Fruit fly (Drosophila melanogaster) whole organism, prepupa: ENCODE data around the gene Klp31E.

Source experiments
- Blimp-1 ChIP-seq: fragments of 200-800 bp; sonication (Bioruptor generic); optimal IDR thresholded peaks from 3 replicates; lab custom pipeline; 2017; ENCODE audit warnings: missing biosample characterization, missing genetic modification characterization, mild to moderate bottlenecking, moderate library complexity, missing genetic modification reagents
- CG10631 ChIP-seq: fragments of 200-800 bp; sonication (Bioruptor generic); optimal IDR thresholded peaks from 2 replicates; lab custom pipeline; 2016; ENCODE audit warnings: missing biosample characterization, missing genetic modification characterization
- CG10669 ChIP-seq: fragments of 200-800 bp; sonication (Bioruptor generic); optimal IDR thresholded peaks from 3 replicates; lab custom pipeline; 2018; ENCODE audit warnings: missing biosample characterization, mild to moderate bottlenecking, missing genetic modification characterization, moderate library complexity
- CG11294 ChIP-seq: fragments of 200-800 bp; sonication (Bioruptor generic); IDR thresholded peaks from 2 replicates; pipeline ENCODE4 v1.3.6; 2022; ENCODE audit warnings: missing biosample characterization, missing genetic modification characterization
- CG15336 ChIP-seq: fragments of 200-800 bp; sonication (Bioruptor generic); IDR thresholded peaks from 2 replicates; pipeline ENCODE4 v1.3.6; 2022; ENCODE audit warnings: missing biosample characterization, missing genetic modification characterization
- CG1621 ChIP-seq: fragments of 200-800 bp; sonication (Bioruptor generic); optimal IDR thresholded peaks from 3 replicates; lab custom pipeline; 2018; ENCODE audit warnings: missing biosample characterization, mild to moderate bottlenecking, missing genetic modification characterization
- CG16779 ChIP-seq: fragments of 200-800 bp; sonication (Bioruptor generic); optimal IDR thresholded peaks from 3 replicates; lab custom pipeline; 2017; ENCODE audit warnings: missing biosample characterization, mild to moderate bottlenecking, missing genetic modification characterization
- CG31627 ChIP-seq: fragments of 200-800 bp; sonication (Bioruptor generic); optimal IDR thresholded peaks from 3 replicates; lab custom pipeline; 2016; ENCODE audit warnings: missing biosample characterization, missing genetic modification characterization
- CG32006 ChIP-seq: fragments of 200-800 bp; sonication (Bioruptor generic); optimal IDR thresholded peaks from 3 replicates; lab custom pipeline; 2017; ENCODE audit warnings: missing biosample characterization, mild to moderate bottlenecking, missing genetic modification characterization
- CG34406 ChIP-seq: fragments of 200-800 bp; sonication (Bioruptor generic); optimal IDR thresholded peaks from 3 replicates; lab custom pipeline; 2016; ENCODE audit warnings: missing biosample characterization, missing genetic modification characterization
- CG3919 ChIP-seq: fragments of 200-800 bp; sonication (Bioruptor generic); optimal IDR thresholded peaks from 3 replicates; lab custom pipeline; 2016; ENCODE audit warnings: missing biosample characterization, missing genetic modification characterization
- CG4318 ChIP-seq: fragments of 200-800 bp; sonication (Bioruptor generic); optimal IDR thresholded peaks from 3 replicates; lab custom pipeline; 2017; ENCODE audit warnings: missing biosample characterization, mild to moderate bottlenecking, missing genetic modification characterization
- CG6163 ChIP-seq: fragments of 200-800 bp; sonication (Bioruptor generic); IDR thresholded peaks from 3 replicates; pipeline ENCODE4 v1.3.6; 2022; ENCODE audit warnings: missing biosample characterization, missing genetic modification characterization
- CG6854 ChIP-seq: fragments of 200-800 bp; sonication (Bioruptor generic); optimal IDR thresholded peaks from 2 replicates; lab custom pipeline; 2017; ENCODE audit warnings: missing biosample characterization, mild to moderate bottlenecking, missing genetic modification characterization
- CG7368 ChIP-seq: fragments of 200-800 bp; sonication (Bioruptor generic); optimal IDR thresholded peaks from 3 replicates; lab custom pipeline; 2016; ENCODE audit warnings: missing biosample characterization, missing genetic modification characterization
- CG8119 ChIP-seq: fragments of 200-800 bp; sonication (Bioruptor generic); IDR thresholded peaks from 3 replicates; pipeline ENCODE4 v1.3.6; 2022; ENCODE audit warnings: missing biosample characterization, missing genetic modification characterization
- CG8319 ChIP-seq: fragments of 200-800 bp; sonication (Bioruptor generic); optimal IDR thresholded peaks from 3 replicates; lab custom pipeline; 2016; ENCODE audit warnings: missing biosample characterization, missing genetic modification characterization
- CG8632 ChIP-seq: fragments of 200-800 bp; sonication (Bioruptor generic); optimal IDR thresholded peaks from 3 replicates; lab custom pipeline; 2016; ENCODE audit warnings: missing biosample characterization, missing genetic modification characterization
- Eip75B ChIP-seq: fragments of 200-800 bp; sonication (Bioruptor generic); optimal IDR thresholded peaks from 3 replicates; lab custom pipeline; 2016; ENCODE audit warnings: missing biosample characterization, missing genetic modification characterization
- Eip78C ChIP-seq: fragments of 200-800 bp; sonication (Bioruptor generic); peaks from one replicate; lab custom pipeline; 2016; ENCODE audit warnings: missing biosample characterization, missing genetic modification characterization
- Eip93F ChIP-seq: fragments of 200-800 bp; sonication (Bioruptor generic); optimal IDR thresholded peaks from 2 replicates; lab custom pipeline; 2016; ENCODE audit warnings: missing biosample characterization, mild to moderate bottlenecking, missing genetic modification characterization
- Ets21C ChIP-seq: fragments of 200-800 bp; sonication (Bioruptor generic); optimal IDR thresholded peaks from 3 replicates; lab custom pipeline; 2016; ENCODE audit warnings: missing biosample characterization, missing genetic modification characterization
- Ets96B ChIP-seq: fragments of 200-800 bp; optimal IDR thresholded peaks from 2 replicates; lab custom pipeline; 2019; ENCODE audit warnings: missing biosample characterization, mild to moderate bottlenecking, missing genetic modification characterization, moderate library complexity
- Gug ChIP-seq: fragments of 200-800 bp; sonication (Bioruptor generic); IDR thresholded peaks from 2 replicates; pipeline ENCODE4 v1.3.6; 2022; ENCODE audit warnings: missing biosample characterization, missing genetic modification characterization
- Hr38 ChIP-seq: sonication (Bioruptor generic); optimal IDR thresholded peaks from 2 replicates; lab custom pipeline; 2016; ENCODE audit warnings: missing biosample characterization, missing genetic modification characterization
- Hr4 ChIP-seq: fragments of 200-800 bp; sonication (Bioruptor generic); optimal IDR thresholded peaks from 3 replicates; lab custom pipeline; 2016; ENCODE audit warnings: missing biosample characterization, missing genetic modification characterization
- Lpt ChIP-seq: fragments of 200-800 bp; sonication (Bioruptor generic); optimal IDR thresholded peaks from 3 replicates; lab custom pipeline; 2016; ENCODE audit warnings: missing biosample characterization, missing genetic modification characterization
- Met ChIP-seq: fragments of 200-800 bp; sonication (Bioruptor generic); optimal IDR thresholded peaks from 3 replicates; lab custom pipeline; 2016; ENCODE audit warnings: missing biosample characterization, missing genetic modification characterization
- OdsH ChIP-seq: fragments of 200-800 bp; sonication (Bioruptor generic); optimal IDR thresholded peaks from 3 replicates; lab custom pipeline; 2016; ENCODE audit warnings: missing biosample characterization, missing genetic modification characterization
- Smox ChIP-seq: fragments of 200-800 bp; sonication (Bioruptor generic); optimal IDR thresholded peaks from 3 replicates; lab custom pipeline; 2016; ENCODE audit warnings: missing biosample characterization, missing genetic modification characterization
- Sox102F ChIP-seq: fragments of 200-800 bp; sonication (Bioruptor generic); optimal IDR thresholded peaks from 2 replicates; lab custom pipeline; 2016; ENCODE audit warnings: missing biosample characterization, mild to moderate bottlenecking, missing genetic modification characterization
- Sox14 ChIP-seq: fragments of 200-800 bp; sonication (Bioruptor generic); optimal IDR thresholded peaks from 3 replicates; lab custom pipeline; 2016; ENCODE audit warnings: missing biosample characterization, missing genetic modification characterization
- Sox15 ChIP-seq: fragments of 200-800 bp; sonication (Bioruptor generic); optimal IDR thresholded peaks from 3 replicates; lab custom pipeline; 2016; ENCODE audit warnings: missing biosample characterization, missing genetic modification characterization
- achi ChIP-seq: fragments of 200-800 bp; sonication (Bioruptor generic); optimal IDR thresholded peaks from 3 replicates; lab custom pipeline; 2016; ENCODE audit warnings: missing biosample characterization, missing genetic modification characterization
- acj6 ChIP-seq: fragments of 200-800 bp; sonication (Bioruptor generic); optimal IDR thresholded peaks from 3 replicates; lab custom pipeline; 2016; ENCODE audit warnings: missing biosample characterization, missing genetic modification characterization
- cyc ChIP-seq: fragments of 200-800 bp; sonication (Bioruptor generic); optimal IDR thresholded peaks from 3 replicates; lab custom pipeline; 2016; ENCODE audit warnings: missing biosample characterization, missing genetic modification characterization
- dac ChIP-seq: fragments of 200-800 bp; sonication (Bioruptor generic); optimal IDR thresholded peaks from 2 replicates; lab custom pipeline; 2017; ENCODE audit warnings: missing biosample characterization, mild to moderate bottlenecking, missing genetic modification characterization
- eg ChIP-seq: fragments of 200-800 bp; sonication (Bioruptor generic); IDR thresholded peaks from 3 replicates; pipeline ENCODE4 v1.3.6; 2022; ENCODE audit warnings: missing biosample characterization, missing genetic modification characterization
- esn ChIP-seq: fragments of 200-800 bp; sonication (Bioruptor generic); optimal IDR thresholded peaks from 2 replicates; lab custom pipeline; 2016; ENCODE audit warnings: missing biosample characterization, mild to moderate bottlenecking, missing genetic modification characterization, moderate library complexity
- fd59A ChIP-seq: fragments of 200-800 bp; sonication (Bioruptor generic); optimal IDR thresholded peaks from 2 replicates; lab custom pipeline; 2017; ENCODE audit warnings: missing biosample characterization, mild to moderate bottlenecking, missing genetic modification characterization, missing genetic modification reagents
- fd85E ChIP-seq: fragments of 200-800 bp; sonication (Bioruptor generic); optimal IDR thresholded peaks from 3 replicates; lab custom pipeline; 2016; ENCODE audit warnings: missing biosample characterization, missing genetic modification characterization
- net ChIP-seq: fragments of 200-800 bp; sonication (Bioruptor generic); optimal IDR thresholded peaks from 3 replicates; lab custom pipeline; 2016; ENCODE audit warnings: missing biosample characterization, missing genetic modification characterization
- pdm3 ChIP-seq: fragments of 200-800 bp; sonication (Bioruptor generic); optimal IDR thresholded peaks from 3 replicates; lab custom pipeline; 2016; ENCODE audit warnings: missing biosample characterization, missing genetic modification characterization
- salr ChIP-seq, 2 experiments: fragments of 200-800 bp; sonication (Bioruptor generic); optimal IDR thresholded peaks; 3 replicates each; lab custom pipeline; 2016 to 2018; ENCODE audit warnings: missing biosample characterization in 2 of 2, missing genetic modification characterization in 2 of 2, mild to moderate bottlenecking in 1 of 2
- spab ChIP-seq: fragments of 200-800 bp; sonication (Bioruptor generic); optimal IDR thresholded peaks from 2 replicates; lab custom pipeline; 2017; ENCODE audit warnings: missing biosample characterization, mild to moderate bottlenecking, missing genetic modification characterization, missing genetic modification reagents
- svp ChIP-seq: fragments of 200-800 bp; sonication (Bioruptor generic); peaks from one replicate; lab custom pipeline; 2016; ENCODE audit warnings: missing biosample characterization, missing genetic modification characterization
- topi ChIP-seq: fragments of 200-800 bp; sonication (Bioruptor generic); optimal IDR thresholded peaks from 3 replicates; lab custom pipeline; 2016; ENCODE audit warnings: missing biosample characterization, missing genetic modification characterization

Gene Klp31E

dm6 chr2L:10381890-10382450 lies 31.8 kb upstream of the Klp31E start, which contains the start of gene CG5096 (continued):
- TF ChIP-seq Smox = no peak
- TF ChIP-seq net (GFP tag; lab: Kevin White, UChicago) = no peak
- TF ChIP-seq CG6163 (GFP tag; lab: Robert Waterston, UW) = no peak
- peak; percentile 62 for TF ChIP-seq Ets96B (tag; lab: Kevin White, UChicago)
- no peak for TF ChIP-seq achi
- peak; percentile 92 for TF ChIP-seq Eip78C (GFP tag; lab: Kevin White, UChicago)
- no peak for TF ChIP-seq CG3919 (GFP tag; lab: Kevin White, UChicago)
- TF ChIP-seq Blimp-1 (GFP tag; lab: Kevin White, UChicago) = no peak
- TF ChIP-seq CG6854 (GFP tag; lab: Kevin White, UChicago) = no peak
- TF ChIP-seq CG10631 (GFP tag; lab: Kevin White, UChicago) = peak; percentile 43
- TF ChIP-seq CG4318 (GFP tag; lab: Kevin White, UChicago) = no peak
- no peak for TF ChIP-seq dac (GFP tag; lab: Kevin White, UChicago)
- TF ChIP-seq CG8632 (GFP tag; lab: Kevin White, UChicago) = peak; percentile 69
- peak; percentile 36 for TF ChIP-seq CG8319 (GFP tag; lab: Kevin White, UChicago)
- no peak for TF ChIP-seq salr (GFP tag; optimal IDR thresholded peaks at IDR 0.05; lab: Kevin White, UChicago)
- peak; percentile 51 for TF ChIP-seq CG10669 (GFP tag; lab: Kevin White, UChicago)
- TF ChIP-seq Sox14 (GFP tag; lab: Kevin White, UChicago) = peak; percentile 63
- TF ChIP-seq svp = no peak
- TF ChIP-seq CG32006 (GFP tag; lab: Kevin White, UChicago) = no peak
- TF ChIP-seq Eip75B (GFP tag; lab: Kevin White, UChicago) = peak; percentile 72
- no peak for TF ChIP-seq CG11294 (GFP tag; lab: Robert Waterston, UW)
- peak; percentile 67 for TF ChIP-seq CG15336
- TF ChIP-seq Ets21C = peak; percentile 37
- TF ChIP-seq Hr4 (GFP tag; lab: Kevin White, UChicago) = peak; percentile 54
- TF ChIP-seq Eip93F = peak; percentile 81
- no peak; the same call in 1 of the 2 replicates for TF ChIP-seq Gug (GFP tag; lab: Robert Waterston, UW)
- no peak for TF ChIP-seq Sox102F (GFP tag; lab: Kevin White, UChicago)
- TF ChIP-seq topi (GFP tag; lab: Kevin White, UChicago) = peak; percentile 76
- TF ChIP-seq Lpt (GFP tag; lab: Kevin White, UChicago) = no peak
- TF ChIP-seq CG1621 (tag; lab: Kevin White, UChicago) = no peak
- peak; percentile 64 for TF ChIP-seq cyc
- TF ChIP-seq, all 60 proteins: peak for 28

DNA sequence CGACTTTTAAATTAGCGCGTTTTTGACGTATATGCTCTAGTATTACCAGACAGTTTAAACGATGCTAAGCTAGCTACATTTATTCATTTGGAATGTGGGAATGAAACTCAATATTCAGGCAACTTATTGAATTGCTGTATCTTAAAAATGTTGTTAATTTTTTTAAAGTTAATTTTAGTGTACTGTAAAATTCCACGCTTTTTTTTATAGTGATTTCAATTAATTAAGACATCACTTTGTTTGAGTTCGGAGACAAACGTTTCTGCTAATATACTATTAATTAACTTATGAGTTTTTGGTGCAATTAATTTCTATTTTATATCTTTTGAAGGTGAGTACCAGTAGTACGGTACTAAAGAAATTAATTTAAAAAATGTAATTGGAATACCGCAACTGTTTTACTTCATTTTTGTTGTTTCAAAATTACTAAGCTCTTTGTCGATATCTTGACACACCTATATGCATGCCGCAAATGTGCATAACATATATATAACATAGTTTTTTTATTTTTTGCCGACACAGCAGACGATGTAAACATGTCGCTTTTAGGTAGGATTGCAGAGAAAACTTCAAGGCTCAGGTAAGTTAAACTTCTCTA lies 27.5 kb upstream of the Klp31E start, which contains the start of the genes Cdk1 and mRpS7:
TSS of gene Cdk1 (minus strand) at position 55 of the 598 bp plus-strand sequence.
TSS of gene mRpS7 (plus strand) at position 455 of the 598 bp plus-strand sequence.
- TF ChIP-seq Lpt (GFP tag; lab: Kevin White, UChicago) (peak; percentile 48), fd59A (no peak), CG4318 (GFP tag; lab: Kevin White, UChicago) (peak; percentile 57), pdm3 (GFP tag; lab: Kevin White, UChicago) (peak; percentile 78), cyc (peak; percentile 72), esn (GFP tag; lab: Kevin White, UChicago) (peak; percentile 77), CG16779 (no peak), CG8632 (GFP tag; lab: Kevin White, UChicago) (peak; percentile 51), OdsH (peak; percentile 78), svp (no peak), eg (GFP tag; lab: Robert Waterston, UW) (no peak; the same call in 1 of the 3 replicates), Sox15 (peak; percentile 49), salr (GFP tag; optimal IDR thresholded peaks at IDR 0.05; lab: Kevin White, UChicago) (peak in 1 of 2 experiments; percentile 69), CG8119 (GFP tag; lab: Robert Waterston, UW) (peak; percentile 79; the same call in 2 of the 3 replicates), Smox (peak; percentile 74), Met (GFP tag; lab: Kevin White, UChicago) (peak; percentile 72), fd85E (GFP tag; lab: Kevin White, UChicago) (no peak), CG3919 (GFP tag; lab: Kevin White, UChicago) (no peak), CG10669 (GFP tag; lab: Kevin White, UChicago) (peak; percentile 67), achi (peak; percentile 63), Eip75B (GFP tag; lab: Kevin White, UChicago) (peak; percentile 69), CG15336 (peak; percentile 65), Eip78C (GFP tag; lab: Kevin White, UChicago) (peak; percentile 91), net (GFP tag; lab: Kevin White, UChicago) (no peak), CG1621 (tag; lab: Kevin White, UChicago) (no peak), CG31627 (GFP tag; lab: Kevin White, UChicago) (peak; percentile 74), CG34406 (GFP tag; lab: Kevin White, UChicago) (peak; percentile 55), acj6 (GFP tag; lab: Kevin White, UChicago) (peak; percentile 68), Hr38 (GFP tag; lab: Kevin White, UChicago) (no peak), CG32006 (GFP tag; lab: Kevin White, UChicago) (no peak), spab (no peak), CG7368 (peak; percentile 22), CG8319 (GFP tag; lab: Kevin White, UChicago) (no peak), Hr4 (GFP tag; lab: Kevin White, UChicago) (peak; percentile 73)
